Worm (Caenorhabditis elegans): ENCODE data around the gene B0507.8.

Gene B0507.8

ce11 chrV:8785526-8785925, 22.8 kb upstream of the B0507.8 start (continued):
- TF ChIP-seq hlh-30 (tag; optimal IDR thresholded peaks at IDR 0.05; ENCODE audit: insufficient read depth) (no peak), ceh-30 (tag; optimal IDR thresholded peaks at IDR 0.05) (peak; percentile 14), ceh-18 (tag; optimal IDR thresholded peaks at IDR 0.05) (peak; percentile 71), sox-4 (tag; optimal IDR thresholded peaks at IDR 0.05) (no peak), ceh-19 (GFP tag; optimal IDR thresholded peaks at IDR 0.05) (no peak), pros-1 (tag; optimal IDR thresholded peaks at IDR 0.05) (no peak), hlh-6 (tag; optimal IDR thresholded peaks at IDR 0.05) (peak; percentile 79), lim-6 (tag; optimal IDR thresholded peaks at IDR 0.05) (peak; percentile 34), nhr-232 (tag; optimal IDR thresholded peaks at IDR 0.05) (peak; percentile 14), ceh-22 (tag; optimal IDR thresholded peaks at IDR 0.05) (no peak), lin-11 (tag; optimal IDR thresholded peaks at IDR 0.05) (peak; percentile 30), sox-2 (GFP tag; IDR thresholded peaks at IDR 0.05) (no peak), nhr-11 (tag; optimal IDR thresholded peaks at IDR 0.05) (no peak), fkh-10 (GFP tag; optimal IDR thresholded peaks at IDR 0.05) (no peak), ceh-48 (tag; optimal IDR thresholded peaks at IDR 0.05) (peak; percentile 27), fkh-6 (tag; optimal IDR thresholded peaks at IDR 0.05) (no peak), ztf-16 (tag; optimal IDR thresholded peaks at IDR 0.05) (peak; percentile 53), npax-4 (tag; optimal IDR thresholded peaks at IDR 0.05) (no peak), hlh-8 (tag; optimal IDR thresholded peaks at IDR 0.05) (peak; percentile 18), elt-4 (tag; optimal IDR thresholded peaks at IDR 0.05) (no peak), C38D4.7 (GFP tag; optimal IDR thresholded peaks at IDR 0.05) (peak; percentile 32), pag-3 (tag; optimal IDR thresholded peaks at IDR 0.05; ENCODE audit: borderline replicate concordance) (no peak), tbx-7 (tag; optimal IDR thresholded peaks at IDR 0.05) (no peak), unc-42 (tag; optimal IDR thresholded peaks at IDR 0.05) (no peak), hlh-15 (tag; optimal IDR thresholded peaks at IDR 0.05) (no peak), ceh-31 (tag; optimal IDR thresholded peaks at IDR 0.05) (peak; percentile 73), che-1 (tag; optimal IDR thresholded peaks at IDR 0.05) (peak; percentile 44), pqm-1 (tag; optimal IDR thresholded peaks at IDR 0.05) (no peak), pha-2 (tag; optimal IDR thresholded peaks at IDR 0.05) (no peak), sdc-2 (tag; optimal IDR thresholded peaks at IDR 0.05) (peak; percentile 57), tbx-2 (tag; optimal IDR thresholded peaks at IDR 0.05) (peak; percentile 88)

ce11 chrV:8784485-8784884, 21.7 kb upstream of the B0507.8 start:
- peak; percentile 43 for TF ChIP-seq tbx-2 (tag; optimal IDR thresholded peaks at IDR 0.05)
- no peak for TF ChIP-seq Y22D7AL.16 (tag; optimal IDR thresholded peaks at IDR 0.05)
- peak; percentile 2 for TF ChIP-seq dve-1 (tag; optimal IDR thresholded peaks at IDR 0.05)
- TF ChIP-seq ceh-22 (tag; optimal IDR thresholded peaks at IDR 0.05): peak; percentile 93
- TF ChIP-seq pros-1 (tag; optimal IDR thresholded peaks at IDR 0.05): no peak
- TF ChIP-seq hlh-8 (tag; optimal IDR thresholded peaks at IDR 0.05): no peak
- no peak for TF ChIP-seq unc-42 (tag; optimal IDR thresholded peaks at IDR 0.05)
- TF ChIP-seq elt-2 (tag; optimal IDR thresholded peaks at IDR 0.05): peak; percentile 47
- TF ChIP-seq ceh-31 (tag; optimal IDR thresholded peaks at IDR 0.05): peak; percentile 24
- no peak for TF ChIP-seq T23F11.4 (GFP tag; optimal IDR thresholded peaks at IDR 0.05)
- peak; percentile 29 for TF ChIP-seq nfya-1 (tag; optimal IDR thresholded peaks at IDR 0.05)
- TF ChIP-seq sox-4 (tag; optimal IDR thresholded peaks at IDR 0.05): no peak
- TF ChIP-seq ceh-2 (tag; optimal IDR thresholded peaks at IDR 0.05): peak; percentile 47

ce11 chrV:8782112-8782511, 19.4 kb upstream of the B0507.8 start:
- TF ChIP-seq ceh-45 (GFP tag; IDR thresholded peaks at IDR 0.05): no peak
- TF ChIP-seq che-1 (tag; optimal IDR thresholded peaks at IDR 0.05): no peak
- TF ChIP-seq tbx-7 (tag; optimal IDR thresholded peaks at IDR 0.05): no peak
- no peak for TF ChIP-seq odd-2 (tag; optimal IDR thresholded peaks at IDR 0.05)
- no peak for TF ChIP-seq rnt-1 (tag; optimal IDR thresholded peaks at IDR 0.05)
